In the genomic region with DNA sequence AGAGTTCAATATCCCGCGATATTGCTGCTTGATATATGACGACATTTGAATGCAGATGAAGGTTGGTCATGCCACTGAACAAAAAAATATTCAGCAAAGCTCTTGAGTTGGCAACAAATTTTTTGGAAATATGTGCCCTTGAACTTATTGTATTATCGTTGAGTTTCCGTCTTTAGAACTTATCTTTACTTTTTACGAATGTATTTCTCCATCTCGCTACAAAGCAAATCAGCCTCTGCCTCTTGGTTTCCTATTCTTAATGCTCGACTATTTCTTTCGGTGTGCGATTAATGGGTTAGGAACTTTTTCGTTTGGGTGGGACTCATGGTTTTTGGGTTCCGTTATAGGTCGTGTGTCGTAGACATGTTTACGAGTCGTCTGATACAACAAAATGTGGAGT, we compare ENCODE assay signal across 1 fruit fly cellular context.
TF ChIP-seq lines count a peak whose summit lies in the region.

No protein-coding gene starts in this region.

TF ChIP-seq in whole organism, embryonic, 481 proteins besides CTCF, POLR2A, EP300 and RAD21 (continued from another document and continues in another):
- TF ChIP-seq cato (GFP tag; optimal IDR thresholded peaks at IDR 0.05; lab: Kevin White, UChicago; ENCODE audit: borderline replicate concordance), result peak; percentile 38
- peak; percentile 60 for TF ChIP-seq CG9437 (GFP tag; optimal IDR thresholded peaks at IDR 0.05; lab: Kevin White, UChicago)
- TF ChIP-seq scrt (GFP tag; optimal IDR thresholded peaks at IDR 0.05; lab: Kevin White, UChicago), result peak; percentile 21
- TF ChIP-seq sug (tag; optimal IDR thresholded peaks at IDR 0.05; lab: Kevin White, UChicago), result no peak
- TF ChIP-seq vfl (GFP tag; optimal IDR thresholded peaks at IDR 0.05; lab: Kevin White, UChicago), result no peak
- peak; percentile 69 for TF ChIP-seq CG32772 (GFP tag; IDR thresholded peaks at IDR 0.05; lab: Robert Waterston, UW)
- TF ChIP-seq crc (GFP tag; optimal IDR thresholded peaks at IDR 0.05; lab: Kevin White, UChicago), result peak; percentile 38
- no peak for TF ChIP-seq Fer1 (GFP tag; optimal IDR thresholded peaks at IDR 0.05; lab: Kevin White, UChicago)
- TF ChIP-seq MTF-1 (GFP tag; optimal IDR thresholded peaks at IDR 0.05; lab: Kevin White, UChicago; ENCODE audit: borderline replicate concordance), result peak; percentile 35
- no peak for TF ChIP-seq nom (GFP tag; optimal IDR thresholded peaks at IDR 0.05; lab: Kevin White, UChicago)
- peak; percentile 96 for TF ChIP-seq sens (GFP tag; lab: Kevin White, UChicago)
- TF ChIP-seq Gsc (GFP tag; IDR thresholded peaks at IDR 0.05; lab: Robert Waterston, UW), result no peak
- TF ChIP-seq CG8089 (GFP tag; optimal IDR thresholded peaks at IDR 0.05; lab: Kevin White, UChicago), result peak; percentile 75
- TF ChIP-seq CG13424 (tag; optimal IDR thresholded peaks at IDR 0.05; lab: Kevin White, UChicago), result peak; percentile 76
- TF ChIP-seq phol (tag; optimal IDR thresholded peaks at IDR 0.05; lab: Kevin White, UChicago), result peak; percentile 78
- no peak for TF ChIP-seq ac (GFP tag; optimal IDR thresholded peaks at IDR 0.05; lab: Kevin White, UChicago)
- TF ChIP-seq onecut (GFP tag; IDR thresholded peaks at IDR 0.05; lab: Robert Waterston, UW), result peak; percentile 62
- TF ChIP-seq CG18011 (GFP tag; optimal IDR thresholded peaks at IDR 0.05; lab: Kevin White, UChicago), result peak; percentile 24
- TF ChIP-seq D19A (tag; optimal IDR thresholded peaks at IDR 0.05; lab: Kevin White, UChicago), result peak; percentile 73
- peak; percentile 57 for TF ChIP-seq Atf-2 (GFP tag; optimal IDR thresholded peaks at IDR 0.05; lab: Kevin White, UChicago)
- TF ChIP-seq grn (GFP tag; optimal IDR thresholded peaks at IDR 0.05; lab: Kevin White, UChicago), result peak; percentile 4
- no peak for TF ChIP-seq sc (optimal IDR thresholded peaks at IDR 0.05; lab: Kevin White, UChicago)
- peak; percentile 82 for TF ChIP-seq sc (GFP tag; optimal IDR thresholded peaks at IDR 0.05; lab: Kevin White, UChicago)
- TF ChIP-seq CG10147 (GFP tag; optimal IDR thresholded peaks at IDR 0.05; lab: Kevin White, UChicago), result peak; percentile 44
- no peak for TF ChIP-seq YL-1 (GFP tag; optimal IDR thresholded peaks at IDR 0.05; lab: Kevin White, UChicago)
- TF ChIP-seq Hmr (GFP tag; optimal IDR thresholded peaks at IDR 0.05; lab: Kevin White, UChicago), result no peak
- TF ChIP-seq Dfd (GFP tag; optimal IDR thresholded peaks at IDR 0.05; lab: Kevin White, UChicago), result no peak
- peak; percentile 37; the same call in 1 of the 4 replicates for TF ChIP-seq Gug (GFP tag; IDR thresholded peaks at IDR 0.05; lab: Robert Waterston, UW)
- TF ChIP-seq Dbx (GFP tag; IDR thresholded peaks at IDR 0.05; lab: Robert Waterston, UW), result no peak
- peak; percentile 59 for TF ChIP-seq ssp (GFP tag; IDR thresholded peaks at IDR 0.05; lab: Robert Waterston, UW)
- TF ChIP-seq CG31388 (GFP tag; optimal IDR thresholded peaks at IDR 0.05; lab: Kevin White, UChicago), result peak; percentile 18
- no peak for TF ChIP-seq CG34376 (GFP tag; optimal IDR thresholded peaks at IDR 0.05; lab: Kevin White, UChicago)
- peak; percentile 71 for TF ChIP-seq chn (GFP tag; optimal IDR thresholded peaks at IDR 0.05; lab: Kevin White, UChicago)
- TF ChIP-seq unpg (GFP tag; optimal IDR thresholded peaks at IDR 0.05; lab: Kevin White, UChicago), result peak; percentile 77
- no peak for TF ChIP-seq Ravus (GFP tag; IDR thresholded peaks at IDR 0.05; lab: Robert Waterston, UW)
- no peak for TF ChIP-seq MBD-R2 (GFP tag; IDR thresholded peaks at IDR 0.05; lab: Robert Waterston, UW)
- TF ChIP-seq Hr39 (optimal IDR thresholded peaks at IDR 0.05; lab: Kevin White, UChicago), result no peak
- TF ChIP-seq cwo (GFP tag; optimal IDR thresholded peaks at IDR 0.05; lab: Kevin White, UChicago), result peak; percentile 22
- peak; percentile 49 for TF ChIP-seq ATbp (GFP tag; optimal IDR thresholded peaks at IDR 0.05; lab: Kevin White, UChicago)
- TF ChIP-seq Nf-YC (tag; optimal IDR thresholded peaks at IDR 0.05; lab: Kevin White, UChicago), result no peak
- peak; percentile 77 for TF ChIP-seq Hsf (GFP tag; optimal IDR thresholded peaks at IDR 0.05; lab: Kevin White, UChicago)
- no peak for TF ChIP-seq chinmo (GFP tag; IDR thresholded peaks at IDR 0.05; lab: Robert Waterston, UW; ENCODE audit: partially characterized antibody)
- peak; percentile 22; the same call in 1 of the 2 replicates for TF ChIP-seq CG9932 (GFP tag; IDR thresholded peaks at IDR 0.05; lab: Robert Waterston, UW)
- peak; percentile 44 for TF ChIP-seq Dip3 (GFP tag; optimal IDR thresholded peaks at IDR 0.05; lab: Kevin White, UChicago)
- peak; percentile 65 for TF ChIP-seq CG1603 (tag; optimal IDR thresholded peaks at IDR 0.05; lab: Kevin White, UChicago)
- TF ChIP-seq Ada2b (GFP tag; IDR thresholded peaks at IDR 0.05; lab: Robert Waterston, UW), result peak; percentile 30; the same call in 1 of the 2 replicates
- TF ChIP-seq ttk (GFP tag; IDR thresholded peaks at IDR 0.05; lab: Robert Waterston, UW), result peak; percentile 32; the same call in 1 of the 2 replicates
- TF ChIP-seq mirr (GFP tag; optimal IDR thresholded peaks at IDR 0.05; lab: Kevin White, UChicago), result no peak
- peak; percentile 51; the same call in 2 of the 3 replicates for TF ChIP-seq dysf (GFP tag; IDR thresholded peaks at IDR 0.05; lab: Robert Waterston, UW)
- peak; percentile 18 for TF ChIP-seq CG3838 (GFP tag; optimal IDR thresholded peaks at IDR 0.05; lab: Kevin White, UChicago)
- no peak for TF ChIP-seq ab (GFP tag; optimal IDR thresholded peaks at IDR 0.05; lab: Kevin White, UChicago)
- peak; percentile 73 for TF ChIP-seq CG17385 (GFP tag; optimal IDR thresholded peaks at IDR 0.05; lab: Kevin White, UChicago)
- peak; percentile 70 for TF ChIP-seq NC2β (GFP tag; optimal IDR thresholded peaks at IDR 0.05; lab: Kevin White, UChicago)
- TF ChIP-seq CG13296 (GFP tag; optimal IDR thresholded peaks at IDR 0.05; lab: Kevin White, UChicago), result peak; percentile 16
- TF ChIP-seq CG17829 (tag; optimal IDR thresholded peaks at IDR 0.05; lab: Kevin White, UChicago), result peak; percentile 82
- peak; percentile 34 for TF ChIP-seq CG9727 (GFP tag; optimal IDR thresholded peaks at IDR 0.05; lab: Kevin White, UChicago)
- no peak for TF ChIP-seq exex (tag; optimal IDR thresholded peaks at IDR 0.05; lab: Kevin White, UChicago)
- TF ChIP-seq lola (GFP tag; optimal IDR thresholded peaks at IDR 0.05; lab: Kevin White, UChicago), result peak in 1 of 3 experiments; percentile 93
- TF ChIP-seq lab (GFP tag; optimal IDR thresholded peaks at IDR 0.05; lab: Kevin White, UChicago), result peak; percentile 34
- TF ChIP-seq CG15696 (tag; optimal IDR thresholded peaks at IDR 0.05; lab: Kevin White, UChicago), result peak; percentile 8
- TF ChIP-seq CG1832 (GFP tag; optimal IDR thresholded peaks at IDR 0.05; lab: Kevin White, UChicago), result no peak
- TF ChIP-seq Hr3 (GFP tag; optimal IDR thresholded peaks at IDR 0.05; lab: Kevin White, UChicago), result peak; percentile 59
- TF ChIP-seq CG18599 (GFP tag; optimal IDR thresholded peaks at IDR 0.05; lab: Kevin White, UChicago), result peak; percentile 50
- TF ChIP-seq CG3847 (GFP tag; IDR thresholded peaks at IDR 0.05; lab: Robert Waterston, UW), result peak; percentile 52
- TF ChIP-seq CG9876 (GFP tag; optimal IDR thresholded peaks at IDR 0.05; lab: Kevin White, UChicago), result peak; percentile 30
- TF ChIP-seq Abd-B (GFP tag; optimal IDR thresholded peaks at IDR 0.05; lab: Kevin White, UChicago), result peak; percentile 76
- TF ChIP-seq org-1 (GFP tag; optimal IDR thresholded peaks at IDR 0.05; lab: Kevin White, UChicago), result peak; percentile 37
- TF ChIP-seq CG17186 (GFP tag; optimal IDR thresholded peaks at IDR 0.05; lab: Kevin White, UChicago), result peak; percentile 31
- TF ChIP-seq CG10959 (GFP tag; IDR thresholded peaks at IDR 0.05; lab: Robert Waterston, UW), result peak; percentile 44; the same call in 1 of the 2 replicates
- TF ChIP-seq fd102C (GFP tag; optimal IDR thresholded peaks at IDR 0.05; lab: Kevin White, UChicago), result no peak
- TF ChIP-seq bbx (GFP tag; IDR thresholded peaks at IDR 0.05; lab: Robert Waterston, UW; ENCODE audit: partially characterized antibody), result no peak
- peak; percentile 59 for TF ChIP-seq her (GFP tag; optimal IDR thresholded peaks at IDR 0.05; lab: Kevin White, UChicago)
- peak; percentile 67 for TF ChIP-seq Chrac-16 (GFP tag; optimal IDR thresholded peaks at IDR 0.05; lab: Kevin White, UChicago)
- TF ChIP-seq Rfx (GFP tag; IDR thresholded peaks at IDR 0.05; lab: Robert Waterston, UW), result no peak
- peak; percentile 65 for TF ChIP-seq gcm (GFP tag; optimal IDR thresholded peaks at IDR 0.05; lab: Kevin White, UChicago)
- peak; percentile 88 for TF ChIP-seq CG10979 (tag; optimal IDR thresholded peaks at IDR 0.05; lab: Kevin White, UChicago)
- peak; percentile 57 for TF ChIP-seq CG4707 (GFP tag; optimal IDR thresholded peaks at IDR 0.05; lab: Kevin White, UChicago)
- TF ChIP-seq HLH4C (GFP tag; IDR thresholded peaks at IDR 0.05; lab: Robert Waterston, UW; ENCODE audit: partially characterized antibody), result no peak
- TF ChIP-seq pho (GFP tag; optimal IDR thresholded peaks at IDR 0.05; lab: Kevin White, UChicago), result peak; percentile 11
- peak; percentile 68 for TF ChIP-seq CG30403 (GFP tag; optimal IDR thresholded peaks at IDR 0.05; lab: Kevin White, UChicago)
- no peak for TF ChIP-seq CG12744 (GFP tag; optimal IDR thresholded peaks at IDR 0.05; lab: Kevin White, UChicago)
- peak; percentile 33 for TF ChIP-seq bab2 (GFP tag; optimal IDR thresholded peaks at IDR 0.05; lab: Kevin White, UChicago)
- TF ChIP-seq CG14441 (GFP tag; IDR thresholded peaks at IDR 0.05; lab: Robert Waterston, UW), result peak; percentile 40; the same call in 1 of the 2 replicates
- no peak for TF ChIP-seq Tbp (GFP tag; optimal IDR thresholded peaks at IDR 0.05; lab: Kevin White, UChicago)
- TF ChIP-seq ato (GFP tag; IDR thresholded peaks at IDR 0.05; lab: Robert Waterston, UW; ENCODE audit: partially characterized antibody), result no peak
- no peak for TF ChIP-seq D19B (GFP tag; optimal IDR thresholded peaks at IDR 0.05; lab: Kevin White, UChicago)
- peak in 1 of 2 experiments; percentile 85 for TF ChIP-seq Hr78 (GFP tag; optimal IDR thresholded peaks at IDR 0.05; lab: Kevin White, UChicago)
- TF ChIP-seq CG7786 (GFP tag; optimal IDR thresholded peaks at IDR 0.05; lab: Kevin White, UChicago), result peak; percentile 62
- TF ChIP-seq Doc3 (GFP tag; IDR thresholded peaks at IDR 0.05; lab: Robert Waterston, UW; ENCODE audit: partially characterized antibody), result no peak
- peak in 1 of 2 experiments; percentile 59 for TF ChIP-seq Hr51 (GFP tag; optimal IDR thresholded peaks at IDR 0.05; lab: Kevin White, UChicago)
- TF ChIP-seq hkb (optimal IDR thresholded peaks at IDR 0.05; lab: Kevin White, UChicago), result no peak
- peak; percentile 71 for TF ChIP-seq hkb (GFP tag; IDR thresholded peaks at IDR 0.05; lab: Robert Waterston, UW)
- TF ChIP-seq bowl (GFP tag; IDR thresholded peaks at IDR 0.05; lab: Robert Waterston, UW), result no peak
- TF ChIP-seq h (optimal IDR thresholded peaks at IDR 0.05; lab: Kevin White, UChicago), result no peak
- TF ChIP-seq CG10366 (GFP tag; IDR thresholded peaks at IDR 0.05; lab: Robert Waterston, UW), result peak; percentile 61; the same call in 1 of the 2 replicates
- TF ChIP-seq fd96Cb (tag; optimal IDR thresholded peaks at IDR 0.05; lab: Kevin White, UChicago), result peak; percentile 76
- TF ChIP-seq Sin3A (optimal IDR thresholded peaks at IDR 0.05; lab: Kevin White, UChicago), result no peak
- TF ChIP-seq vvl (GFP tag; IDR thresholded peaks at IDR 0.05; lab: Robert Waterston, UW), result peak; percentile 76
- peak; percentile 11 for TF ChIP-seq CG13624 (GFP tag; optimal IDR thresholded peaks at IDR 0.05; lab: Kevin White, UChicago)
- TF ChIP-seq klu (GFP tag; IDR thresholded peaks at IDR 0.05; lab: Robert Waterston, UW), result no peak
- TF ChIP-seq CG2875 (GFP tag; optimal IDR thresholded peaks at IDR 0.05; lab: Kevin White, UChicago), result peak; percentile 54
- peak; percentile 47; the same call in 1 of the 2 replicates for TF ChIP-seq E2f2 (GFP tag; IDR thresholded peaks at IDR 0.05; lab: Robert Waterston, UW)
- TF ChIP-seq CG6683 (GFP tag; optimal IDR thresholded peaks at IDR 0.05; lab: Kevin White, UChicago), result no peak
- peak; percentile 56 for TF ChIP-seq CG17802 (tag; optimal IDR thresholded peaks at IDR 0.05; lab: Kevin White, UChicago)
- TF ChIP-seq CG5180 (GFP tag; optimal IDR thresholded peaks at IDR 0.05; lab: Kevin White, UChicago), result no peak
- TF ChIP-seq HmgD (GFP tag; optimal IDR thresholded peaks at IDR 0.05; lab: Kevin White, UChicago), result peak; percentile 10
- TF ChIP-seq zen (tag; optimal IDR thresholded peaks at IDR 0.05; lab: Kevin White, UChicago), result peak; percentile 46
- TF ChIP-seq CG15011 (GFP tag; optimal IDR thresholded peaks at IDR 0.05; lab: Kevin White, UChicago), result no peak
- TF ChIP-seq Hey (tag; optimal IDR thresholded peaks at IDR 0.05; lab: Kevin White, UChicago), result no peak
- no peak for TF ChIP-seq eve (GFP tag; optimal IDR thresholded peaks at IDR 0.05; lab: Kevin White, UChicago)
- TF ChIP-seq sd (tag; optimal IDR thresholded peaks at IDR 0.05; lab: Kevin White, UChicago), result peak; percentile 49
- TF ChIP-seq tx (GFP tag; optimal IDR thresholded peaks at IDR 0.05; lab: Kevin White, UChicago), result peak; percentile 56
- peak; percentile 49 for TF ChIP-seq CG10654 (GFP tag; optimal IDR thresholded peaks at IDR 0.05; lab: Kevin White, UChicago)
- peak; percentile 68 for TF ChIP-seq CG30431 (GFP tag; optimal IDR thresholded peaks at IDR 0.05; lab: Kevin White, UChicago)
- TF ChIP-seq CG6791 (GFP tag; IDR thresholded peaks at IDR 0.05; lab: Robert Waterston, UW; ENCODE audit: partially characterized antibody), result no peak
- TF ChIP-seq tup (GFP tag; optimal IDR thresholded peaks at IDR 0.05; lab: Kevin White, UChicago), result no peak
- peak; percentile 44 for TF ChIP-seq Deaf1 (tag; optimal IDR thresholded peaks at IDR 0.05; lab: Kevin White, UChicago)
- TF ChIP-seq btn (GFP tag; optimal IDR thresholded peaks at IDR 0.05; lab: Kevin White, UChicago), result peak; percentile 33
- TF ChIP-seq pita (GFP tag; optimal IDR thresholded peaks at IDR 0.05; lab: Kevin White, UChicago), result no peak
- no peak for TF ChIP-seq pfk (GFP tag; optimal IDR thresholded peaks at IDR 0.05; lab: Kevin White, UChicago)
- no peak for TF ChIP-seq Sox102F (GFP tag; optimal IDR thresholded peaks at IDR 0.05; lab: Kevin White, UChicago)
- no peak for TF ChIP-seq CG11247 (GFP tag; IDR thresholded peaks at IDR 0.05; lab: Robert Waterston, UW)
- TF ChIP-seq CG7357 (GFP tag; IDR thresholded peaks at IDR 0.05; lab: Robert Waterston, UW), result peak; percentile 42; the same call in 1 of the 3 replicates
- no peak for TF ChIP-seq CG13123 (GFP tag; optimal IDR thresholded peaks at IDR 0.05; lab: Kevin White, UChicago)
- TF ChIP-seq CG4617 (GFP tag; optimal IDR thresholded peaks at IDR 0.05; lab: Kevin White, UChicago; ENCODE audit: borderline replicate concordance), result peak; percentile 13
- TF ChIP-seq CG31365 (tag; optimal IDR thresholded peaks at IDR 0.05; lab: Kevin White, UChicago), result peak; percentile 1
